Worm (Caenorhabditis elegans): ENCODE measurements around the gene nhr-179.

DNA sequence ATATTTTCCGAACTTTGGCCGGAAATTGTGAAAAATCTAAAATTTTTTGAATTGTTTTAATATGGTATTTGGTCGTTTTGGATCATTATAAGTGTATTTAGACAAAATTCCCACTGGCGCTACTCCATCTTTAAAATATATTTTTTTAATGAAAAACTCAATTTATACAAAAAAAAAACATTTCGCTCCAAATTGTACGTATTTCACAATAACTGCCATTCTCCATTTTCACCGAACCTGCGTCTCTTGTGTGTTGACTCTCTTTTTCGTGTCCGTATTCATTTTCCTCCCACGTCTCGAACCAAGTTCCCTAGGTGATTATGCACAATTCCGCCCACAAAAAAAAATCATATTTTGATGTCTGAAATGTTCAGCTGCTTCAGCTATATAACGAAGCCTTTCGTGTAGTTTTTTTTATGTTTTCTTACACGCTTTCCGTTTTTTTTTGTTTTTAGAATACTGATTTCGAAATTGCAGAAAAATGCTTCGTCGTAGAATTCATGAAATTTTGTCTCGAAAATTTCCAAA lies 18.0 kb downstream of the nhr-179 start, which contains the start of gene F16B4.2:
- TF ChIP-seq him-1 (tag; optimal IDR thresholded peaks at IDR 0.05) (no peak), W03F9.2 (tag; optimal IDR thresholded peaks at IDR 0.05) (no peak)

All from whole organism, L4/young adult.